Fruit fly (Drosophila melanogaster): ENCODE measurements around the gene COX6AL2.

The COX6AL2 gene

dm6 chr3L:18870027-18870426 lies 43.9 kb downstream of the COX6AL2 start, which contains the start of gene Blos3 (continued):
- TF ChIP-seq dmrt99B (tag; optimal IDR thresholded peaks at IDR 0.05): no peak
- peak in 1 of 2 experiments; percentile 35 for TF ChIP-seq crp (GFP tag; optimal IDR thresholded peaks at IDR 0.05)
- TF ChIP-seq CG3065 (GFP tag; optimal IDR thresholded peaks at IDR 0.05): peak; percentile 2
- no peak for TF ChIP-seq wor (GFP tag; IDR thresholded peaks at IDR 0.05)
- peak; percentile 65 for TF ChIP-seq Side (GFP tag; optimal IDR thresholded peaks at IDR 0.05)
- TF ChIP-seq CG8765 (GFP tag; IDR thresholded peaks at IDR 0.05): no peak
- TF ChIP-seq CG3281 (GFP tag; optimal IDR thresholded peaks at IDR 0.05): peak; percentile 52
- TF ChIP-seq CG12769 (tag; optimal IDR thresholded peaks at IDR 0.05): no peak
- TF ChIP-seq sisA (GFP tag; IDR thresholded peaks at IDR 0.05): peak; percentile 14; the same call in 1 of the 2 replicates
- TF ChIP-seq CG31441 (GFP tag; IDR thresholded peaks at IDR 0.05): no peak
- peak; percentile 12 for TF ChIP-seq CG12104 (GFP tag; optimal IDR thresholded peaks at IDR 0.05)
- no peak for TF ChIP-seq ERR (GFP tag; optimal IDR thresholded peaks at IDR 0.05)
- no peak for TF ChIP-seq zf30C (GFP tag; optimal IDR thresholded peaks at IDR 0.05)
- TF ChIP-seq CG12219 (GFP tag; optimal IDR thresholded peaks at IDR 0.05): peak; percentile 9
- 0 out of 3 replicates have a peak, but pooled peaks have one; percentile 21 for TF ChIP-seq CG17361 (GFP tag; IDR thresholded peaks at IDR 0.05)
- TF ChIP-seq Dp (GFP tag; optimal IDR thresholded peaks at IDR 0.05): no peak
- no peak for TF ChIP-seq CG10366 (GFP tag; IDR thresholded peaks at IDR 0.05)
- TF ChIP-seq kah (GFP tag; optimal IDR thresholded peaks at IDR 0.05): peak; percentile 69
- no peak for TF ChIP-seq hb (GFP tag; IDR thresholded peaks at IDR 0.05; ENCODE audit: partially characterized antibody)
- no peak for TF ChIP-seq CG7963 (GFP tag; IDR thresholded peaks at IDR 0.05; ENCODE audit: partially characterized antibody)
- TF ChIP-seq Rfx (GFP tag; IDR thresholded peaks at IDR 0.05): peak; percentile 52; the same call in 1 of the 2 replicates
- peak; percentile 21 for TF ChIP-seq CG18476 (GFP tag; optimal IDR thresholded peaks at IDR 0.05)
- peak; percentile 29 for TF ChIP-seq Sry-δ (GFP tag; optimal IDR thresholded peaks at IDR 0.05)
- no peak for TF ChIP-seq otp (GFP tag; IDR thresholded peaks at IDR 0.05)
- TF ChIP-seq Lhr (GFP tag; optimal IDR thresholded peaks at IDR 0.05): no peak
- TF ChIP-seq zen (tag; optimal IDR thresholded peaks at IDR 0.05): no peak
- TF ChIP-seq crc (GFP tag; optimal IDR thresholded peaks at IDR 0.05): peak; percentile 29
- TF ChIP-seq slp2 (GFP tag; optimal IDR thresholded peaks at IDR 0.05): peak; percentile 2
- TF ChIP-seq sqz (GFP tag; optimal IDR thresholded peaks at IDR 0.05): no peak
- TF ChIP-seq TFAM (GFP tag; optimal IDR thresholded peaks at IDR 0.05): no peak
- TF ChIP-seq CG9932 (GFP tag; IDR thresholded peaks at IDR 0.05): 0 out of 2 replicates have a peak, but pooled peaks have one; percentile 41
- peak; percentile 1 for TF ChIP-seq CG3995 (GFP tag; optimal IDR thresholded peaks at IDR 0.05)
- peak; percentile 46 for TF ChIP-seq CG4617 (GFP tag; optimal IDR thresholded peaks at IDR 0.05; ENCODE audit: borderline replicate concordance)
- no peak for TF ChIP-seq CG2678 (tag; optimal IDR thresholded peaks at IDR 0.05)
- TF ChIP-seq CkIIα-i1 (GFP tag; IDR thresholded peaks at IDR 0.05): no peak
- peak; percentile 14 for TF ChIP-seq Ets97D (GFP tag; optimal IDR thresholded peaks at IDR 0.05)
- TF ChIP-seq chn (GFP tag; optimal IDR thresholded peaks at IDR 0.05): peak; percentile 52
- TF ChIP-seq cato (GFP tag; optimal IDR thresholded peaks at IDR 0.05; ENCODE audit: borderline replicate concordance): peak; percentile 2
- no peak for TF ChIP-seq unc-4 (GFP tag; IDR thresholded peaks at IDR 0.05; ENCODE audit: partially characterized antibody)
- peak; percentile 25; the same call in 1 of the 3 replicates for TF ChIP-seq CG34422 (GFP tag; IDR thresholded peaks at IDR 0.05)
- TF ChIP-seq HmgD (GFP tag; optimal IDR thresholded peaks at IDR 0.05): no peak
- no peak for TF ChIP-seq Sin3A (optimal IDR thresholded peaks at IDR 0.05)
- no peak for TF ChIP-seq CG10565 (GFP tag; optimal IDR thresholded peaks at IDR 0.05)
- no peak for TF ChIP-seq CG31365 (tag; optimal IDR thresholded peaks at IDR 0.05)
- TF ChIP-seq CG11695 (GFP tag; IDR thresholded peaks at IDR 0.05): peak; percentile 22; the same call in 1 of the 3 replicates
- TF ChIP-seq ind (GFP tag; optimal IDR thresholded peaks at IDR 0.05): peak; percentile 52
- TF ChIP-seq ash1 (GFP tag; optimal IDR thresholded peaks at IDR 0.05): no peak
- TF ChIP-seq sim (GFP tag; IDR thresholded peaks at IDR 0.05): no peak
- peak; percentile 45 for TF ChIP-seq CG17829 (tag; optimal IDR thresholded peaks at IDR 0.05)
- no peak for TF ChIP-seq psq (GFP tag; optimal IDR thresholded peaks at IDR 0.05)
- TF ChIP-seq CG14667 (GFP tag; IDR thresholded peaks at IDR 0.05): peak; percentile 4; the same call in 1 of the 2 replicates
- no peak for TF ChIP-seq CG10959 (GFP tag; IDR thresholded peaks at IDR 0.05)

All from whole organism, embryonic.